Worm (Caenorhabditis elegans): ENCODE measurements around the gene irld-26.

- TF ChIP-seq ama-1 (optimal IDR thresholded peaks at IDR 0.05) (no peak), ceh-13 (GFP tag; optimal IDR thresholded peaks at IDR 0.05) (no peak), hnd-1 (tag; optimal IDR thresholded peaks at IDR 0.05) (no peak), B0310.2 (tag; optimal IDR thresholded peaks at IDR 0.05) (no peak)
Measured at ce11 chrV:16175757-16176156, 29.2 kb upstream of the irld-26 start, which contains the start of gene cyp-33D1.
